Fruit fly (Drosophila melanogaster): ENCODE measurements around the gene CG7142.

dm6 chr3R:18309910-18310309 is 30.6 kb upstream of the CG7142 start:
- TF ChIP-seq CG6791 (GFP tag; IDR thresholded peaks at IDR 0.05; ENCODE audit: partially characterized antibody), result no peak
- no peak for TF ChIP-seq Dip2 (GFP tag; IDR thresholded peaks at IDR 0.05)
- TF ChIP-seq CG2116 (GFP tag; optimal IDR thresholded peaks at IDR 0.05), result no peak
- no peak for TF ChIP-seq CG4424 (GFP tag; optimal IDR thresholded peaks at IDR 0.05)
- no peak for TF ChIP-seq h (optimal IDR thresholded peaks at IDR 0.05)
- no peak for TF ChIP-seq CG7786 (GFP tag; optimal IDR thresholded peaks at IDR 0.05)
- no peak for TF ChIP-seq ttk (GFP tag; IDR thresholded peaks at IDR 0.05)
- TF ChIP-seq D19B (GFP tag; optimal IDR thresholded peaks at IDR 0.05), result no peak
- TF ChIP-seq CG3726 (GFP tag; IDR thresholded peaks at IDR 0.05), result no peak
- TF ChIP-seq br (optimal IDR thresholded peaks at IDR 0.05), result no peak
- no peak for TF ChIP-seq corto (GFP tag; optimal IDR thresholded peaks at IDR 0.05)
- TF ChIP-seq p53 (GFP tag; optimal IDR thresholded peaks at IDR 0.05), result no peak
- no peak for TF ChIP-seq abd-A (tag; optimal IDR thresholded peaks at IDR 0.05)
